Fruit fly (Drosophila melanogaster) whole organism, embryonic: ENCODE results near the gene inaF-B.
A peak's percentile ranks its signal among the peaks of the same experiment; 100 is the strongest.

ENCODE experiments used
- ATbp ChIP-seq: fragments of 200-800 bp; sonication (Bioruptor generic); optimal IDR thresholded peaks from 2 replicates; lab custom pipeline; 2017; ENCODE audit warnings: missing biosample characterization, mild to moderate bottlenecking, missing genetic modification characterization, missing genetic modification reagents
- B-H2 ChIP-seq: fragments of 200-800 bp; sonication (Bioruptor generic); optimal IDR thresholded peaks from 2 replicates; lab custom pipeline; 2018; ENCODE audit warnings: missing biosample characterization, mild to moderate bottlenecking, missing genetic modification characterization
- CG10462 ChIP-seq: fragments of 200-800 bp; sonication (Bioruptor generic); optimal IDR thresholded peaks from 2 replicates; lab custom pipeline; 2016; ENCODE audit warnings: missing biosample characterization, missing genetic modification characterization
- CG10654 ChIP-seq: fragments of 200-800 bp; sonication (Bioruptor generic); optimal IDR thresholded peaks from 2 replicates; lab custom pipeline; 2016; ENCODE audit warnings: missing biosample characterization, missing genetic modification characterization
- CG10959 ChIP-seq: fragments of 200-800 bp; sonication (Bioruptor generic); IDR thresholded peaks from 2 replicates; pipeline ENCODE4 v1.3.6; 2022; ENCODE audit warnings: missing biosample characterization, missing genetic modification characterization
- CG11456 ChIP-seq: fragments of 200-800 bp; sonication (Bioruptor generic); IDR thresholded peaks from 3 replicates; pipeline ENCODE4 v1.3.6; 2022; ENCODE audit warnings: missing biosample characterization, missing genetic modification characterization
- CG11504 ChIP-seq: fragments of 200-800 bp; sonication (Bioruptor generic); optimal IDR thresholded peaks from 3 replicates; lab custom pipeline; 2019; ENCODE audit warnings: missing biosample characterization, mild to moderate bottlenecking, missing genetic modification characterization, moderate library complexity
- CG13123 ChIP-seq: fragments of 200-800 bp; sonication (Bioruptor generic); optimal IDR thresholded peaks from 2 replicates; lab custom pipeline; 2016; ENCODE audit warnings: missing biosample characterization, missing genetic modification characterization
- CG1602 ChIP-seq: fragments of 200-800 bp; sonication (Bioruptor generic); optimal IDR thresholded peaks from 3 replicates; lab custom pipeline; 2016; ENCODE audit warnings: missing biosample characterization, missing genetic modification characterization
- CG2116 ChIP-seq: fragments of 200-800 bp; sonication (Bioruptor generic); optimal IDR thresholded peaks from 3 replicates; lab custom pipeline; 2018; ENCODE audit warnings: missing biosample characterization, mild to moderate bottlenecking, missing genetic modification characterization
- CG3726 ChIP-seq: fragments of 200-800 bp; sonication (Bioruptor generic); IDR thresholded peaks from 3 replicates; pipeline ENCODE4, ENCODE4 v1.3.6; 2022; ENCODE audit warnings: missing biosample characterization, missing genetic modification characterization
- CG42726 ChIP-seq: fragments of 200-800 bp; sonication (Bioruptor generic); IDR thresholded peaks from 2 replicates; pipeline ENCODE4 v1.3.6; 2022; ENCODE audit warnings: missing biosample characterization, missing genetic modification characterization; ENCODE audit not compliant: partially characterized antibody
- CG4282 ChIP-seq: fragments of 200-800 bp; sonication (Bioruptor generic); optimal IDR thresholded peaks from 2 replicates; lab custom pipeline; 2016; ENCODE audit warnings: missing biosample characterization, missing genetic modification characterization
- CG4707 ChIP-seq: fragments of 200-800 bp; sonication (Bioruptor generic); optimal IDR thresholded peaks from 2 replicates; lab custom pipeline; 2018; ENCODE audit warnings: missing biosample characterization, mild to moderate bottlenecking, missing genetic modification characterization, moderate library complexity
- CG6254 ChIP-seq: fragments of 200-800 bp; sonication (Bioruptor generic); optimal IDR thresholded peaks from 3 replicates; lab custom pipeline; 2017; ENCODE audit warnings: mild to moderate bottlenecking, missing biosample characterization, missing genetic modification reagents, missing genetic modification characterization
- CG8281 ChIP-seq: fragments of 200-800 bp; sonication (Bioruptor generic); optimal IDR thresholded peaks from 2 replicates; lab custom pipeline; 2018; ENCODE audit warnings: missing biosample characterization, mild to moderate bottlenecking, missing genetic modification characterization, moderate library complexity
- CG8290 ChIP-seq, 3 experiments: fragments of 200-800 bp; sonication (Bioruptor generic); optimal IDR thresholded peaks; 2 replicates each; lab custom pipeline; 2016 to 2019; ENCODE audit warnings: missing biosample characterization in 3 of 3, missing genetic modification characterization in 3 of 3, mild to moderate bottlenecking in 2 of 3, moderate library complexity in 1 of 3
- CG9797 ChIP-seq: fragments of 200-800 bp; sonication (Bioruptor generic); optimal IDR thresholded peaks from 3 replicates; lab custom pipeline; 2018; ENCODE audit warnings: missing biosample characterization, mild to moderate bottlenecking, missing genetic modification characterization
- Eip74EF ChIP-seq, 2 experiments: fragments of 200-800 bp in 1 of 2; fragments of >200 bp in 1 of 2; sonication (Bioruptor generic) in 1 of 2; optimal IDR thresholded peaks; 2 replicates each; lab custom pipeline; 2017 to 2019; ENCODE audit warnings: missing biosample characterization in 2 of 2, missing genetic modification characterization in 2 of 2, mild to moderate bottlenecking in 1 of 2, moderate library complexity in 1 of 2
- Ets65A ChIP-seq: fragments of 200-800 bp; sonication (Bioruptor generic); peaks from one replicate; lab custom pipeline; 2016; ENCODE audit warnings: missing biosample characterization, missing genetic modification characterization
- Gug ChIP-seq: fragments of 200-800 bp; sonication (Bioruptor generic); IDR thresholded peaks from 4 replicates; pipeline ENCODE4 v1.3.6; 2022; ENCODE audit warnings: missing biosample characterization, missing genetic modification characterization
- H2.0 ChIP-seq: fragments of 200-800 bp; sonication (Bioruptor generic); IDR thresholded peaks from 2 replicates; pipeline ENCODE4 v1.3.6; 2022; ENCODE audit warnings: missing biosample characterization, missing genetic modification characterization
- HLH54F ChIP-seq: fragments of 200-800 bp; sonication (Bioruptor generic); optimal IDR thresholded peaks from 3 replicates; lab custom pipeline; 2016; ENCODE audit warnings: missing biosample characterization, missing genetic modification characterization
- HLHmδ ChIP-seq: fragments of 200-800 bp; sonication (Bioruptor generic); optimal IDR thresholded peaks from 2 replicates; lab custom pipeline; 2018; ENCODE audit warnings: missing biosample characterization, mild to moderate bottlenecking, missing genetic modification characterization, moderate library complexity
- Jarid2 ChIP-seq: fragments of 200-800 bp; sonication (Bioruptor generic); optimal IDR thresholded peaks from 3 replicates; lab custom pipeline; 2017; ENCODE audit warnings: mild to moderate bottlenecking, missing biosample characterization, missing genetic modification reagents, missing genetic modification characterization
- Mrtf ChIP-seq: fragments of 200-800 bp; sonication (Bioruptor generic); IDR thresholded peaks from 3 replicates; pipeline ENCODE4 v1.3.6; 2022; ENCODE audit warnings: missing biosample characterization, missing genetic modification characterization
- NfI ChIP-seq: fragments of 200-800 bp; sonication (Bioruptor generic); optimal IDR thresholded peaks from 3 replicates; lab custom pipeline; 2018; ENCODE audit warnings: missing biosample characterization, mild to moderate bottlenecking, missing genetic modification characterization, moderate library complexity
- Ptx1 ChIP-seq: fragments of 200-800 bp; sonication (Bioruptor generic); IDR thresholded peaks from 2 replicates; pipeline ENCODE4 v1.3.6; 2022; ENCODE audit warnings: missing biosample characterization, missing genetic modification characterization
- Six4 ChIP-seq: fragments of 200-800 bp; sonication (Bioruptor generic); optimal IDR thresholded peaks from 2 replicates; lab custom pipeline; 2016; ENCODE audit warnings: missing biosample characterization, missing genetic modification characterization
- dan ChIP-seq: fragments of 200-800 bp; sonication (Bioruptor generic); IDR thresholded peaks from 2 replicates; pipeline ENCODE4 v1.3.6; 2022; ENCODE audit warnings: missing biosample characterization, missing genetic modification characterization
- dati ChIP-seq: fragments of 200-800 bp; sonication (Bioruptor generic); IDR thresholded peaks from 2 replicates; pipeline ENCODE4 v1.3.6; 2022; ENCODE audit warnings: missing biosample characterization, missing genetic modification characterization
- dimm ChIP-seq: fragments of 200-800 bp; sonication (Bioruptor generic); IDR thresholded peaks from 2 replicates; pipeline ENCODE4 v1.3.6; 2022; ENCODE audit warnings: missing biosample characterization, missing genetic modification characterization
- emc ChIP-seq: fragments of 200-800 bp; sonication (Bioruptor generic); optimal IDR thresholded peaks from 2 replicates; lab custom pipeline; 2016; ENCODE audit warnings: missing biosample characterization, missing genetic modification characterization
- exex ChIP-seq: fragments of 200-800 bp; sonication (Bioruptor generic); optimal IDR thresholded peaks from 4 replicates; lab custom pipeline; 2018; ENCODE audit warnings: missing biosample characterization, mild to moderate bottlenecking, missing genetic modification characterization, moderate library complexity
- jing ChIP-seq: fragments of 200-800 bp; sonication (Bioruptor generic); optimal IDR thresholded peaks from 2 replicates; lab custom pipeline; 2018; ENCODE audit warnings: missing biosample characterization, mild to moderate bottlenecking, missing genetic modification characterization
- luna ChIP-seq: fragments of 200-800 bp; sonication (Bioruptor generic); optimal IDR thresholded peaks from 2 replicates; lab custom pipeline; 2016; ENCODE audit warnings: missing biosample characterization, missing genetic modification characterization
- mam ChIP-seq: fragments of 200-800 bp; sonication (Bioruptor generic); optimal IDR thresholded peaks from 3 replicates; lab custom pipeline; 2016; ENCODE audit warnings: missing biosample characterization, missing genetic modification characterization
- otp ChIP-seq: fragments of 200-800 bp; sonication (Bioruptor generic); IDR thresholded peaks from 3 replicates; pipeline ENCODE4, ENCODE4 v1.3.6; 2022; ENCODE audit warnings: missing biosample characterization, missing genetic modification characterization
- pb ChIP-seq: fragments of 200-800 bp; sonication (Bioruptor generic); optimal IDR thresholded peaks from 3 replicates; lab custom pipeline; 2016; ENCODE audit warnings: missing biosample characterization, missing genetic modification characterization
- phol ChIP-seq: fragments of 200-800 bp; sonication (Bioruptor generic); optimal IDR thresholded peaks from 3 replicates; lab custom pipeline; 2018; ENCODE audit warnings: missing biosample characterization, mild to moderate bottlenecking, missing genetic modification characterization, moderate library complexity
- ro ChIP-seq: fragments of 200-800 bp; sonication (Bioruptor generic); IDR thresholded peaks from 2 replicates; pipeline ENCODE4 v1.3.6; 2022; ENCODE audit warnings: missing biosample characterization, missing genetic modification characterization
- sqz ChIP-seq: fragments of 200-800 bp; sonication (Bioruptor generic); optimal IDR thresholded peaks from 3 replicates; lab custom pipeline; 2018; ENCODE audit warnings: missing biosample characterization, mild to moderate bottlenecking, missing genetic modification characterization
- stc ChIP-seq: fragments of 200-800 bp; sonication (Bioruptor generic); IDR thresholded peaks from 2 replicates; pipeline ENCODE4 v1.3.6; 2022; ENCODE audit warnings: missing biosample characterization, missing genetic modification characterization
- tin ChIP-seq: fragments of 200-800 bp; sonication (Bioruptor generic); optimal IDR thresholded peaks from 3 replicates; lab custom pipeline; 2016; ENCODE audit warnings: missing biosample characterization, missing genetic modification characterization
- toy ChIP-seq: fragments of 200-800 bp; sonication (Bioruptor generic); IDR thresholded peaks from 2 replicates; pipeline ENCODE4 v1.3.6; 2022; ENCODE audit warnings: missing biosample characterization, missing genetic modification characterization
- ttk ChIP-seq: fragments of 200-800 bp; sonication (Bioruptor generic); IDR thresholded peaks from 2 replicates; pipeline ENCODE4 v2.1.2; 2022; ENCODE audit warnings: missing biosample characterization, missing genetic modification characterization
- wdn ChIP-seq: fragments of 200-800 bp; sonication (Bioruptor generic); IDR thresholded peaks from 2 replicates; pipeline ENCODE4 v1.3.6; 2022; ENCODE audit warnings: missing biosample characterization, missing genetic modification characterization
- zen2 ChIP-seq: fragments of 200-800 bp; sonication (Bioruptor generic); IDR thresholded peaks from 3 replicates; pipeline ENCODE4 v1.3.6; 2022; ENCODE audit warnings: missing biosample characterization, missing genetic modification characterization; ENCODE audit not compliant: partially characterized antibody
- zfh1 ChIP-seq: fragments of 200-800 bp; sonication (Bioruptor generic); IDR thresholded peaks from 3 replicates; pipeline ENCODE4 v1.3.6; 2022; ENCODE audit warnings: missing biosample characterization, missing genetic modification characterization

Gene inaF-B

dm6 chrX:11715937-11716730 is 16.4 kb downstream of the inaF-B start (continued):
- TF ChIP-seq B-H2 (GFP tag; lab: Kevin White, UChicago), result peak; percentile 34
- peak; percentile 78 for TF ChIP-seq emc
- TF ChIP-seq stc (GFP tag; lab: Robert Waterston, UW), result peak; percentile 83
- peak; percentile 70 for TF ChIP-seq CG8281 (tag; lab: Kevin White, UChicago)
- no peak for TF ChIP-seq CG42726 (GFP tag; lab: Robert Waterston, UW)
- peak; percentile 53 for TF ChIP-seq CG4707 (GFP tag; lab: Kevin White, UChicago)
- TF ChIP-seq Eip74EF (GFP tag; optimal IDR thresholded peaks at IDR 0.05; lab: Kevin White, UChicago), result peak in 1 of 2 experiments; percentile 81
- TF ChIP-seq tin (GFP tag; lab: Kevin White, UChicago), result peak; percentile 82
- TF ChIP-seq Ets65A (GFP tag; lab: Kevin White, UChicago), result peak; percentile 99
- TF ChIP-seq toy (GFP tag; lab: Robert Waterston, UW), result peak; percentile 51; the same call in 1 of the 2 replicates
- peak; percentile 67 for TF ChIP-seq zfh1 (GFP tag; lab: Robert Waterston, UW)
- peak; percentile 45; the same call in 1 of the 3 replicates for TF ChIP-seq CG3726 (GFP tag; lab: Robert Waterston, UW)
- peak; percentile 68 for TF ChIP-seq CG13123 (GFP tag; lab: Kevin White, UChicago)
- TF ChIP-seq ro (GFP tag; lab: Robert Waterston, UW), result peak; percentile 78
- TF ChIP-seq CG1602, result peak; percentile 90
- TF ChIP-seq HLH54F (GFP tag; lab: Kevin White, UChicago), result peak; percentile 84
- peak; percentile 80 for TF ChIP-seq NfI (GFP tag; lab: Kevin White, UChicago)
- TF ChIP-seq pb (GFP tag; lab: Kevin White, UChicago), result peak; percentile 81
- no peak for TF ChIP-seq dimm (GFP tag; lab: Robert Waterston, UW)
- TF ChIP-seq ATbp (GFP tag; lab: Kevin White, UChicago), result peak; percentile 75
- peak; percentile 82 for TF ChIP-seq CG10959 (GFP tag; lab: Robert Waterston, UW)
- TF ChIP-seq CG8290 (GFP tag; optimal IDR thresholded peaks at IDR 0.05; lab: Kevin White, UChicago), result peak; percentile 63
- TF ChIP-seq CG8290 (tag; optimal IDR thresholded peaks at IDR 0.05; lab: Kevin White, UChicago), result peak in 1 of 2 experiments; percentile 62
- TF ChIP-seq phol (tag; lab: Kevin White, UChicago), result peak; percentile 93
- peak; percentile 89 for TF ChIP-seq mam (GFP tag; lab: Kevin White, UChicago)
- peak; percentile 68 for TF ChIP-seq CG10462 (GFP tag; lab: Kevin White, UChicago)
- peak; percentile 67 for TF ChIP-seq CG6254 (GFP tag; lab: Kevin White, UChicago)
- peak; percentile 66 for TF ChIP-seq dan (GFP tag; lab: Robert Waterston, UW)
- TF ChIP-seq Gug (GFP tag; lab: Robert Waterston, UW), result peak; percentile 64; the same call in 3 of the 4 replicates
- TF ChIP-seq wdn (GFP tag; lab: Robert Waterston, UW), result peak; percentile 75
- TF ChIP-seq Jarid2 (GFP tag; lab: Kevin White, UChicago), result peak; percentile 66
- no peak for TF ChIP-seq CG9797 (GFP tag; lab: Kevin White, UChicago)
- peak; percentile 25 for TF ChIP-seq luna (GFP tag; lab: Kevin White, UChicago)
- TF ChIP-seq sqz, result peak; percentile 83
- TF ChIP-seq zen2 (GFP tag; lab: Robert Waterston, UW), result peak; percentile 63; the same call in 1 of the 3 replicates
- peak; percentile 43 for TF ChIP-seq CG4282
- peak; percentile 76 for TF ChIP-seq CG10654 (GFP tag; lab: Kevin White, UChicago)
- peak; percentile 65 for TF ChIP-seq H2.0
- TF ChIP-seq CG11456, result peak; percentile 68
- TF ChIP-seq Ptx1, result peak; percentile 89
- peak; percentile 68 for TF ChIP-seq exex
- TF ChIP-seq Mrtf (GFP tag; lab: Robert Waterston, UW), result peak; percentile 81
- peak; percentile 79 for TF ChIP-seq jing (GFP tag; lab: Kevin White, UChicago)
- peak; percentile 83 for TF ChIP-seq Six4
- peak; percentile 70; the same call in 2 of the 3 replicates for TF ChIP-seq otp (GFP tag; lab: Robert Waterston, UW)
- peak; percentile 72 for TF ChIP-seq ttk (GFP tag; lab: Robert Waterston, UW)
- TF ChIP-seq CG11504, result peak; percentile 87
- no peak for TF ChIP-seq CG2116
- TF ChIP-seq dati (GFP tag; lab: Robert Waterston, UW), result peak; percentile 53; the same call in 1 of the 2 replicates
- no peak for TF ChIP-seq HLHmδ (GFP tag; lab: Kevin White, UChicago)
